Fruit fly (Drosophila melanogaster) whole organism, embryonic: Measurements from ENCODE around the gene Moe.

Source experiments
- B-H2 ChIP-seq: fragments of 200-800 bp; sonication (Bioruptor generic); optimal IDR thresholded peaks from 2 replicates; lab custom pipeline; 2018; ENCODE audit warnings: missing biosample characterization, mild to moderate bottlenecking, missing genetic modification characterization
- CG10267 ChIP-seq: fragments of 200-800 bp; sonication (Bioruptor generic); optimal IDR thresholded peaks from 2 replicates; lab custom pipeline; 2018; ENCODE audit warnings: missing biosample characterization, mild to moderate bottlenecking, missing genetic modification characterization, moderate library complexity
- CG11456 ChIP-seq: fragments of 200-800 bp; sonication (Bioruptor generic); IDR thresholded peaks from 3 replicates; pipeline ENCODE4 v1.3.6; 2022; ENCODE audit warnings: missing biosample characterization, missing genetic modification characterization
- CG11504 ChIP-seq: fragments of 200-800 bp; sonication (Bioruptor generic); optimal IDR thresholded peaks from 3 replicates; lab custom pipeline; 2019; ENCODE audit warnings: missing biosample characterization, mild to moderate bottlenecking, missing genetic modification characterization, moderate library complexity
- CG11695 ChIP-seq: fragments of 200-800 bp; sonication (Bioruptor generic); IDR thresholded peaks from 3 replicates; pipeline ENCODE4 v1.3.6; 2022; ENCODE audit warnings: missing biosample characterization, missing genetic modification characterization
- CG11723 ChIP-seq: fragments of 200-800 bp; sonication (Bioruptor generic); optimal IDR thresholded peaks from 2 replicates; lab custom pipeline; 2017; ENCODE audit warnings: missing biosample characterization, mild to moderate bottlenecking, missing genetic modification characterization
- CG12219 ChIP-seq: fragments of 200-800 bp; sonication (Bioruptor generic); optimal IDR thresholded peaks from 3 replicates; lab custom pipeline; 2018; ENCODE audit warnings: missing biosample characterization, mild to moderate bottlenecking, missing genetic modification characterization
- CG13296 ChIP-seq: fragments of 200-800 bp; sonication (Bioruptor generic); optimal IDR thresholded peaks from 3 replicates; lab custom pipeline; 2018; ENCODE audit warnings: missing biosample characterization, mild to moderate bottlenecking, missing genetic modification characterization
- CG13624 ChIP-seq: fragments of 200-800 bp; sonication (Bioruptor generic); optimal IDR thresholded peaks from 2 replicates; lab custom pipeline; 2016; ENCODE audit warnings: missing biosample characterization, missing genetic modification characterization
- CG14860 ChIP-seq: fragments of 200-800 bp; sonication (Bioruptor generic); IDR thresholded peaks from 3 replicates; pipeline ENCODE4 v1.3.6; 2022; ENCODE audit warnings: missing biosample characterization, missing genetic modification characterization; ENCODE audit not compliant: partially characterized antibody
- CG15073 ChIP-seq: fragments of 200-800 bp; sonication (Bioruptor generic); optimal IDR thresholded peaks from 2 replicates; lab custom pipeline; 2016; ENCODE audit warnings: missing biosample characterization, missing genetic modification characterization
- CG15514 ChIP-seq: fragments of 200-800 bp; sonication (Bioruptor generic); optimal IDR thresholded peaks from 3 replicates; lab custom pipeline; 2017; ENCODE audit warnings: missing biosample characterization, missing genetic modification characterization, mild to moderate bottlenecking, moderate library complexity, missing genetic modification reagents
- CG17912 ChIP-seq: fragments of 200-800 bp; sonication (Bioruptor generic); optimal IDR thresholded peaks from 2 replicates; lab custom pipeline; 2018; ENCODE audit warnings: missing biosample characterization, mild to moderate bottlenecking, missing genetic modification characterization
- CG2116 ChIP-seq: fragments of 200-800 bp; sonication (Bioruptor generic); optimal IDR thresholded peaks from 3 replicates; lab custom pipeline; 2018; ENCODE audit warnings: missing biosample characterization, mild to moderate bottlenecking, missing genetic modification characterization
- CG31224 ChIP-seq: fragments of 200-800 bp; sonication (Bioruptor generic); IDR thresholded peaks from 2 replicates; pipeline ENCODE4 v1.3.6; 2022; ENCODE audit warnings: missing biosample characterization, missing genetic modification characterization
- CG32767 ChIP-seq: fragments of 200-800 bp; sonication (Bioruptor generic); IDR thresholded peaks from 2 replicates; pipeline ENCODE4 v1.3.6; 2022; ENCODE audit warnings: missing biosample characterization, missing genetic modification characterization
- CG3281 ChIP-seq: fragments of 200-800 bp; sonication (Bioruptor generic); optimal IDR thresholded peaks from 3 replicates; lab custom pipeline; 2017; ENCODE audit warnings: missing biosample characterization, mild to moderate bottlenecking, missing genetic modification characterization
- CG34224 ChIP-seq: fragments of 200-800 bp; sonication (Bioruptor generic); IDR thresholded peaks from 3 replicates; pipeline ENCODE4 v1.3.6; 2022; ENCODE audit warnings: missing biosample characterization, missing genetic modification characterization; ENCODE audit not compliant: partially characterized antibody
- CG34376 ChIP-seq: fragments of 200-800 bp; sonication (Bioruptor generic); optimal IDR thresholded peaks from 2 replicates; lab custom pipeline; 2018; ENCODE audit warnings: missing biosample characterization, mild to moderate bottlenecking, missing genetic modification characterization
- CG42726 ChIP-seq: fragments of 200-800 bp; sonication (Bioruptor generic); IDR thresholded peaks from 2 replicates; pipeline ENCODE4 v1.3.6; 2022; ENCODE audit warnings: missing biosample characterization, missing genetic modification characterization; ENCODE audit not compliant: partially characterized antibody
- CG5180 ChIP-seq: fragments of 200-800 bp; sonication (Bioruptor generic); optimal IDR thresholded peaks from 3 replicates; lab custom pipeline; 2017; ENCODE audit warnings: missing biosample characterization, missing genetic modification characterization, mild to moderate bottlenecking, moderate library complexity, missing genetic modification reagents
- CG6689 ChIP-seq: fragments of 200-800 bp; sonication (Bioruptor generic); IDR thresholded peaks from 2 replicates; pipeline ENCODE4 v1.3.6; 2022; ENCODE audit warnings: missing biosample characterization, missing genetic modification characterization
- CG9215 ChIP-seq: fragments of 200-800 bp; sonication (Bioruptor generic); IDR thresholded peaks from 2 replicates; pipeline ENCODE4 v1.3.6; 2022; ENCODE audit warnings: missing biosample characterization, missing genetic modification characterization
- CHES-1-like ChIP-seq: fragments of 200-800 bp; sonication (Bioruptor generic); optimal IDR thresholded peaks from 2 replicates; lab custom pipeline; 2016; ENCODE audit warnings: missing biosample characterization, missing genetic modification characterization
- Doc2 ChIP-seq: fragments of 200-800 bp; sonication (Bioruptor generic); IDR thresholded peaks from 2 replicates; pipeline ENCODE4 v1.3.6; 2022; ENCODE audit warnings: missing biosample characterization, missing genetic modification characterization
- GATAe ChIP-seq: fragments of 200-800 bp; sonication (Bioruptor generic); conservative IDR thresholded peaks from 2 replicates; pipeline ENCODE4 v1.3.6; 2022; ENCODE audit warnings: missing biosample characterization, missing genetic modification characterization
- Gsc ChIP-seq: fragments of 200-800 bp; sonication (Bioruptor generic); IDR thresholded peaks from 2 replicates; pipeline ENCODE4 v1.3.6; 2022; ENCODE audit warnings: missing biosample characterization, missing genetic modification characterization
- Hsf ChIP-seq: fragments of 200-800 bp; sonication (Bioruptor generic); optimal IDR thresholded peaks from 3 replicates; lab custom pipeline; 2016; ENCODE audit warnings: missing biosample characterization, missing genetic modification characterization
- MESR4 ChIP-seq: fragments of 200-800 bp; sonication (Bioruptor generic); optimal IDR thresholded peaks from 2 replicates; lab custom pipeline; 2018; ENCODE audit warnings: missing biosample characterization, mild to moderate bottlenecking, missing genetic modification characterization, moderate library complexity
- NK7.1 ChIP-seq: fragments of 200-800 bp; sonication (Bioruptor generic); optimal IDR thresholded peaks from 3 replicates; lab custom pipeline; 2016; ENCODE audit warnings: missing biosample characterization, missing genetic modification characterization
- NfI ChIP-seq: fragments of 200-800 bp; sonication (Bioruptor generic); optimal IDR thresholded peaks from 3 replicates; lab custom pipeline; 2018; ENCODE audit warnings: missing biosample characterization, mild to moderate bottlenecking, missing genetic modification characterization, moderate library complexity
- Pdp1 ChIP-seq, 2 experiments: fragments of 200-800 bp; sonication (Bioruptor generic); optimal IDR thresholded peaks; 3 replicates each; lab custom pipeline; 2016; ENCODE audit warnings: missing biosample characterization in 2 of 2, missing genetic modification characterization in 2 of 2, mild to moderate bottlenecking in 1 of 2, moderate library complexity in 1 of 2
- bab2 ChIP-seq: fragments of 200-800 bp; sonication (Bioruptor generic); optimal IDR thresholded peaks from 2 replicates; lab custom pipeline; 2016; ENCODE audit warnings: missing biosample characterization, missing genetic modification characterization
- kah ChIP-seq: fragments of 200-800 bp; sonication (Bioruptor generic); optimal IDR thresholded peaks from 2 replicates; lab custom pipeline; 2018; ENCODE audit warnings: missing biosample characterization, mild to moderate bottlenecking, missing genetic modification characterization
- lilli ChIP-seq: fragments of 200-800 bp; sonication (Bioruptor generic); optimal IDR thresholded peaks from 3 replicates; lab custom pipeline; 2016; ENCODE audit warnings: missing biosample characterization, missing genetic modification characterization
- lov ChIP-seq, 2 experiments: fragments of 200-800 bp in 1 of 2; fragments of >200 bp in 1 of 2; sonication (Bioruptor generic) in 1 of 2; IDR thresholded peaks in 1 of 2; optimal IDR thresholded peaks in 1 of 2; 2 replicates in 1 of 2; 3 replicates in 1 of 2; pipeline versions ENCODE4 v1.3.6 to Lab custom; 2017 to 2022; ENCODE audit warnings: missing biosample characterization in 1 of 2, missing genetic modification characterization in 1 of 2
- oc ChIP-seq: fragments of 200-800 bp; sonication (Bioruptor generic); optimal IDR thresholded peaks from 2 replicates; lab custom pipeline; 2018; ENCODE audit warnings: missing biosample characterization, mild to moderate bottlenecking, missing genetic modification characterization, moderate library complexity
- pita ChIP-seq: fragments of 200-800 bp; sonication (Bioruptor generic); optimal IDR thresholded peaks from 2 replicates; lab custom pipeline; 2017; ENCODE audit warnings: missing biosample characterization, mild to moderate bottlenecking, missing genetic modification characterization
- psq ChIP-seq: fragments of 200-800 bp; sonication (Bioruptor generic); optimal IDR thresholded peaks from 2 replicates; lab custom pipeline; 2017; ENCODE audit warnings: missing biosample characterization, missing genetic modification characterization
- ro ChIP-seq: fragments of 200-800 bp; sonication (Bioruptor generic); IDR thresholded peaks from 2 replicates; pipeline ENCODE4 v1.3.6; 2022; ENCODE audit warnings: missing biosample characterization, missing genetic modification characterization
- run ChIP-seq: fragments of 200-800 bp; sonication (Bioruptor generic); optimal IDR thresholded peaks from 3 replicates; lab custom pipeline; 2018; ENCODE audit warnings: missing biosample characterization, mild to moderate bottlenecking, missing genetic modification characterization
- sd ChIP-seq: fragments of 200-800 bp; sonication (Bioruptor generic); optimal IDR thresholded peaks from 3 replicates; lab custom pipeline; 2018; ENCODE audit warnings: missing biosample characterization, mild to moderate bottlenecking, missing genetic modification characterization, moderate library complexity
- sens-2 ChIP-seq: fragments of 200-800 bp; sonication (Bioruptor generic); IDR thresholded peaks from 2 replicates; pipeline ENCODE4 v1.3.6; 2022; ENCODE audit warnings: missing biosample characterization, missing genetic modification characterization
- seq ChIP-seq: fragments of 200-800 bp; sonication (Bioruptor generic); IDR thresholded peaks from 2 replicates; pipeline ENCODE4 v1.3.6; 2022; ENCODE audit warnings: missing biosample characterization, missing genetic modification characterization
- sima ChIP-seq: fragments of 200-800 bp; sonication (Bioruptor generic); optimal IDR thresholded peaks from 2 replicates; lab custom pipeline; 2016; ENCODE audit warnings: missing biosample characterization, missing genetic modification characterization
- trh ChIP-seq: fragments of 200-800 bp; sonication (Bioruptor generic); optimal IDR thresholded peaks from 2 replicates; lab custom pipeline; 2016; ENCODE audit warnings: missing biosample characterization, missing genetic modification characterization
- unpg ChIP-seq: fragments of 200-800 bp; sonication (Bioruptor generic); optimal IDR thresholded peaks from 3 replicates; lab custom pipeline; 2018; ENCODE audit warnings: missing biosample characterization, mild to moderate bottlenecking, missing genetic modification characterization, moderate library complexity
- vfl ChIP-seq: fragments of 200-800 bp; sonication (Bioruptor generic); optimal IDR thresholded peaks from 2 replicates; lab custom pipeline; 2016; ENCODE audit warnings: missing biosample characterization, missing genetic modification characterization
- zfh2 ChIP-seq: fragments of 200-800 bp; sonication (Bioruptor generic); optimal IDR thresholded peaks from 2 replicates; lab custom pipeline; 2016; ENCODE audit warnings: missing biosample characterization, missing genetic modification characterization

Moe gene

dm6 chrX:8878967-8879554, 19.1 kb downstream of the Moe start (continued):
- TF ChIP-seq B-H2 (GFP tag; lab: Kevin White, UChicago): peak; percentile 39
- TF ChIP-seq CG34224 (GFP tag; lab: Robert Waterston, UW): no peak
- peak; percentile 24 for TF ChIP-seq bab2
- 0 out of 2 replicates have a peak, but pooled peaks have one; percentile 16 for TF ChIP-seq ro (GFP tag; lab: Robert Waterston, UW)
- peak; percentile 62 for TF ChIP-seq kah
- peak; percentile 75 for TF ChIP-seq CG32767
- peak; percentile 2 for TF ChIP-seq MESR4 (GFP tag; lab: Kevin White, UChicago)
- no peak for TF ChIP-seq trh (GFP tag; lab: Kevin White, UChicago)
- TF ChIP-seq CHES-1-like (GFP tag; lab: Kevin White, UChicago): no peak
- peak; percentile 0 for TF ChIP-seq CG13624 (GFP tag; lab: Kevin White, UChicago)
- peak; percentile 60 for TF ChIP-seq lilli (GFP tag; lab: Kevin White, UChicago)
- peak; percentile 66 for TF ChIP-seq sd (tag; lab: Kevin White, UChicago)
- TF ChIP-seq NfI (GFP tag; lab: Kevin White, UChicago): peak; percentile 76
- peak; percentile 65 for TF ChIP-seq run (tag; lab: Kevin White, UChicago)
- peak; percentile 78 for TF ChIP-seq CG31224 (GFP tag; lab: Robert Waterston, UW)
- TF ChIP-seq Pdp1 (GFP tag; optimal IDR thresholded peaks at IDR 0.05; lab: Kevin White, UChicago): peak; percentile 4 to 14
- TF ChIP-seq CG11504 (tag; lab: Kevin White, UChicago): peak; percentile 89
- TF ChIP-seq sens-2 (GFP tag; lab: Robert Waterston, UW): 0 out of 2 replicates have a peak, but pooled peaks have one; percentile 67
- peak; percentile 81 for TF ChIP-seq CG3281 (GFP tag; lab: Kevin White, UChicago)
- peak; percentile 88 for TF ChIP-seq seq
- TF ChIP-seq Hsf: peak; percentile 17
- TF ChIP-seq CG6689: peak; percentile 88
- peak; percentile 56 for TF ChIP-seq CG11723 (GFP tag; lab: Kevin White, UChicago)
- no peak for TF ChIP-seq lov (optimal IDR thresholded peaks at IDR 0.05; lab: Kevin White, UChicago)
- TF ChIP-seq lov (GFP tag; IDR thresholded peaks at IDR 0.05; lab: Robert Waterston, UW): peak; percentile 49; the same call in 1 of the 3 replicates
- no peak for TF ChIP-seq sima (GFP tag; lab: Kevin White, UChicago)
- peak; percentile 5 for TF ChIP-seq zfh2 (GFP tag; lab: Kevin White, UChicago)
- no peak for TF ChIP-seq NK7.1 (GFP tag; lab: Kevin White, UChicago)
- peak; percentile 28 for TF ChIP-seq CG34376
- peak; percentile 75 for TF ChIP-seq CG12219
- TF ChIP-seq GATAe (GFP tag; lab: Robert Waterston, UW): peak; percentile 39; the same call in 1 of the 2 replicates
- TF ChIP-seq vfl (GFP tag; lab: Kevin White, UChicago): no peak
- peak; percentile 83 for TF ChIP-seq CG10267 (tag; lab: Kevin White, UChicago)
- peak; percentile 83 for TF ChIP-seq oc
- TF ChIP-seq CG42726 (GFP tag; lab: Robert Waterston, UW): no peak
- TF ChIP-seq CG9215 (GFP tag; lab: Robert Waterston, UW): peak; percentile 68
- TF ChIP-seq CG17912 (GFP tag; lab: Kevin White, UChicago): no peak
- peak; percentile 88 for TF ChIP-seq unpg (GFP tag; lab: Kevin White, UChicago)
- TF ChIP-seq Doc2 (GFP tag; lab: Robert Waterston, UW): no peak
- TF ChIP-seq CG14860 (GFP tag; lab: Robert Waterston, UW): no peak
- TF ChIP-seq CG13296 (GFP tag; lab: Kevin White, UChicago): peak; percentile 78
- TF ChIP-seq Gsc (GFP tag; lab: Robert Waterston, UW): no peak
- TF ChIP-seq CG5180: peak; percentile 51
- peak; percentile 77 for TF ChIP-seq CG15514
- TF ChIP-seq CG11695: peak; percentile 93
- TF ChIP-seq pita: no peak
- no peak for TF ChIP-seq CG15073 (GFP tag; lab: Kevin White, UChicago)
- peak; percentile 56 for TF ChIP-seq psq (GFP tag; lab: Kevin White, UChicago)
- peak; percentile 88 for TF ChIP-seq CG11456 (GFP tag; lab: Robert Waterston, UW)
- TF ChIP-seq CG2116: peak; percentile 22
